Fruit fly (Drosophila melanogaster): ENCODE data around the gene CG42688.

The CG42688 gene

dm6 chr2L:19219473-19219872 lies 36.9 kb upstream of the CG42688 start (continued):
- TF ChIP-seq HLH4C (GFP tag; IDR thresholded peaks at IDR 0.05; ENCODE audit: partially characterized antibody) (0 out of 3 replicates have a peak, but pooled peaks have one; percentile 17), CG11085 (GFP tag; IDR thresholded peaks at IDR 0.05) (no peak), NK7.1 (GFP tag; optimal IDR thresholded peaks at IDR 0.05) (no peak), Scr (GFP tag; IDR thresholded peaks at IDR 0.05; ENCODE audit: partially characterized antibody) (no peak), lilli (GFP tag; optimal IDR thresholded peaks at IDR 0.05) (peak; percentile 1), br (optimal IDR thresholded peaks at IDR 0.05) (no peak), sob (GFP tag; IDR thresholded peaks at IDR 0.05) (no peak), org-1 (GFP tag; optimal IDR thresholded peaks at IDR 0.05) (peak; percentile 3), pnt (GFP tag; optimal IDR thresholded peaks at IDR 0.05) (no peak), CG11695 (GFP tag; IDR thresholded peaks at IDR 0.05) (no peak), Pdp1 (GFP tag; optimal IDR thresholded peaks at IDR 0.05) (peak in 1 of 2 experiments; percentile 17), CG10565 (GFP tag; optimal IDR thresholded peaks at IDR 0.05) (no peak), CG13775 (GFP tag; optimal IDR thresholded peaks at IDR 0.05) (peak; percentile 31), fru (optimal IDR thresholded peaks at IDR 0.05) (no peak), CG9932 (GFP tag; IDR thresholded peaks at IDR 0.05) (no peak), cas (GFP tag; IDR thresholded peaks at IDR 0.05) (no peak), Dip3 (GFP tag; optimal IDR thresholded peaks at IDR 0.05) (no peak), sc (optimal IDR thresholded peaks at IDR 0.05) (no peak), sc (GFP tag; optimal IDR thresholded peaks at IDR 0.05) (no peak), CG8765 (GFP tag; IDR thresholded peaks at IDR 0.05) (peak; percentile 29; the same call in 1 of the 2 replicates), CG10267 (tag; optimal IDR thresholded peaks at IDR 0.05) (peak; percentile 40), sima (GFP tag; optimal IDR thresholded peaks at IDR 0.05) (no peak), Nf-YA (GFP tag; IDR thresholded peaks at IDR 0.05) (no peak), Chrac-16 (GFP tag; optimal IDR thresholded peaks at IDR 0.05) (peak; percentile 28), HHEX (GFP tag; optimal IDR thresholded peaks at IDR 0.05) (no peak), CG3407 (GFP tag; optimal IDR thresholded peaks at IDR 0.05) (no peak), run (tag; optimal IDR thresholded peaks at IDR 0.05) (no peak), so (GFP tag; IDR thresholded peaks at IDR 0.05) (no peak), az2 (GFP tag; optimal IDR thresholded peaks at IDR 0.05) (no peak), CG15269 (tag; optimal IDR thresholded peaks at IDR 0.05) (no peak), yki (optimal IDR thresholded peaks at IDR 0.05) (no peak), pzg (GFP tag; optimal IDR thresholded peaks at IDR 0.05) (no peak), CG17612 (GFP tag; IDR thresholded peaks at IDR 0.05) (no peak), CG31388 (GFP tag; optimal IDR thresholded peaks at IDR 0.05) (no peak), Dek (tag; optimal IDR thresholded peaks at IDR 0.05) (no peak), nerfin-2 (GFP tag; IDR thresholded peaks at IDR 0.05; ENCODE audit: partially characterized antibody) (no peak), CG10462 (GFP tag; optimal IDR thresholded peaks at IDR 0.05) (no peak), CG16813 (GFP tag; IDR thresholded peaks at IDR 0.05; ENCODE audit: partially characterized antibody) (peak; percentile 26; the same call in 1 of the 3 replicates), Deaf1 (tag; optimal IDR thresholded peaks at IDR 0.05) (no peak), CG14710 (tag; optimal IDR thresholded peaks at IDR 0.05) (peak; percentile 46), CG3163 (GFP tag; optimal IDR thresholded peaks at IDR 0.05) (no peak), Fer1 (GFP tag; optimal IDR thresholded peaks at IDR 0.05) (no peak), CG8924 (tag; optimal IDR thresholded peaks at IDR 0.05) (peak; percentile 50), CG9727 (GFP tag; optimal IDR thresholded peaks at IDR 0.05) (peak; percentile 77), nom (GFP tag; optimal IDR thresholded peaks at IDR 0.05) (no peak), CG31441 (GFP tag; IDR thresholded peaks at IDR 0.05) (0 out of 2 replicates have a peak, but pooled peaks have one; percentile 24), Lhr (GFP tag; optimal IDR thresholded peaks at IDR 0.05) (no peak), Med (GFP tag) (peak; percentile 56), CG5245 (GFP tag; optimal IDR thresholded peaks at IDR 0.05) (no peak), CG7372 (GFP tag; IDR thresholded peaks at IDR 0.05) (no peak), phol (tag; optimal IDR thresholded peaks at IDR 0.05) (peak; percentile 42), CG11093 (GFP tag; IDR thresholded peaks at IDR 0.05) (no peak), Dll (GFP tag; IDR thresholded peaks at IDR 0.05; ENCODE audit: partially characterized antibody) (no peak)

All from whole organism, embryonic.